Worm (Caenorhabditis elegans) whole organism, L2 larva: ENCODE results near the gene spig-8.

ENCODE experiments used
- R02D3.7 ChIP-seq: fragments of 150-350 bp; optimal IDR thresholded peaks from 2 replicates; lab custom pipeline; 2014; ENCODE audit warnings: missing biosample characterization, missing genetic modification characterization
- alr-1 ChIP-seq: fragments of 150-350 bp; optimal IDR thresholded peaks from 2 replicates; lab custom pipeline; 2014; ENCODE audit warnings: missing biosample characterization, missing genetic modification characterization
- aly-2 ChIP-seq: fragments of 150-350 bp; optimal IDR thresholded peaks from 2 replicates; lab custom pipeline; 2014; ENCODE audit warnings: missing biosample characterization, missing genetic modification characterization
- blmp-1 ChIP-seq: sonication (generic microtip); optimal IDR thresholded peaks from 2 replicates; lab custom pipeline; 2017; ENCODE audit warnings: missing genetic modification characterization, mild to moderate bottlenecking, missing compliant biosample characterization, antibody characterized with exemption, moderate library complexity; ENCODE audit not compliant: insufficient read depth
- ceh-82 ChIP-seq: fragments of 150-350 bp; optimal IDR thresholded peaks from 2 replicates; lab custom pipeline; 2014; ENCODE audit warnings: missing biosample characterization, missing genetic modification characterization
- egl-27 ChIP-seq: sonication (generic microtip); optimal IDR thresholded peaks from 3 replicates; lab custom pipeline; 2017; ENCODE audit warnings: missing biosample characterization, missing genetic modification reagents, missing genetic modification characterization
- fos-1 ChIP-seq: fragments of 150-350 bp; optimal IDR thresholded peaks from 2 replicates; lab custom pipeline; 2014; ENCODE audit warnings: missing biosample characterization, missing genetic modification characterization
- gmeb-1 ChIP-seq: fragments of 150-350 bp; optimal IDR thresholded peaks from 2 replicates; lab custom pipeline; 2014; ENCODE audit warnings: missing biosample characterization, missing genetic modification characterization
- lin-39 ChIP-seq: fragments of 150-350 bp; optimal IDR thresholded peaks from 2 replicates; lab custom pipeline; 2014; ENCODE audit warnings: missing biosample characterization, missing genetic modification reagents, missing genetic modification characterization
- nhr-25 ChIP-seq: fragments of 150-350 bp; sonication (generic microtip); optimal IDR thresholded peaks from 3 replicates; lab custom pipeline; 2014; ENCODE audit warnings: missing biosample characterization, missing genetic modification characterization
- skn-1 ChIP-seq: sonication (generic microtip); optimal IDR thresholded peaks from 2 replicates; lab custom pipeline; 2017; ENCODE audit warnings: missing biosample characterization, missing genetic modification characterization
- unc-39 ChIP-seq: fragments of 150-350 bp; optimal IDR thresholded peaks from 2 replicates; lab custom pipeline; 2014; ENCODE audit warnings: missing biosample characterization, missing genetic modification characterization
- unc-62 ChIP-seq: fragments of 150-350 bp; optimal IDR thresholded peaks from 2 replicates; lab custom pipeline; 2014; ENCODE audit warnings: missing biosample characterization, missing genetic modification reagents, missing genetic modification characterization
- ztf-4 ChIP-seq: fragments of 150-350 bp; optimal IDR thresholded peaks from 2 replicates; lab custom pipeline; 2014; ENCODE audit warnings: missing biosample characterization, missing genetic modification characterization

ce11 chrV:7087340-7087739 is 32.6 kb downstream of the spig-8 start:
- TF ChIP-seq R02D3.7, result no peak
- TF ChIP-seq ceh-82, result no peak
- no peak for TF ChIP-seq aly-2 (tag; lab: Kevin White, UChicago)
- no peak for TF ChIP-seq egl-27 (tag; lab: Kevin White, UChicago)
- TF ChIP-seq blmp-1 (tag; lab: Kevin White, UChicago), result no peak
- no peak for TF ChIP-seq unc-62 (GFP tag; lab: Kevin White, UChicago)
- TF ChIP-seq nhr-25 (tag; lab: Kevin White, UChicago), result no peak
- no peak for TF ChIP-seq unc-39
- TF ChIP-seq skn-1 (tag; lab: Kevin White, UChicago), result no peak
- no peak for TF ChIP-seq ztf-4 (tag; lab: Kevin White, UChicago)
- no peak for TF ChIP-seq alr-1 (tag; lab: Kevin White, UChicago)
- no peak for TF ChIP-seq lin-39 (tag; lab: Kevin White, UChicago)
- TF ChIP-seq fos-1 (tag; lab: Kevin White, UChicago), result no peak
- TF ChIP-seq gmeb-1 (tag; lab: Kevin White, UChicago), result no peak
